Worm (Caenorhabditis elegans) whole organism, L4/young adult: ENCODE measurements around the gene nhr-261.

Source experiments
- W03F9.2 ChIP-seq: fragments of 150-350 bp; optimal IDR thresholded peaks from 2 replicates; lab custom pipeline; 2014; ENCODE audit warnings: missing biosample characterization, missing genetic modification characterization
- dao-5 ChIP-seq: sonication (generic microtip); optimal IDR thresholded peaks from 2 replicates; lab custom pipeline; 2016; ENCODE audit warnings: missing genotype, missing genetic modification characterization, moderate library complexity, missing compliant biosample characterization
- him-1 ChIP-seq: sonication (generic microtip); optimal IDR thresholded peaks from 2 replicates; lab custom pipeline; 2016; ENCODE audit warnings: missing genotype, missing genetic modification reagents, missing genetic modification characterization, missing compliant biosample characterization

DNA sequence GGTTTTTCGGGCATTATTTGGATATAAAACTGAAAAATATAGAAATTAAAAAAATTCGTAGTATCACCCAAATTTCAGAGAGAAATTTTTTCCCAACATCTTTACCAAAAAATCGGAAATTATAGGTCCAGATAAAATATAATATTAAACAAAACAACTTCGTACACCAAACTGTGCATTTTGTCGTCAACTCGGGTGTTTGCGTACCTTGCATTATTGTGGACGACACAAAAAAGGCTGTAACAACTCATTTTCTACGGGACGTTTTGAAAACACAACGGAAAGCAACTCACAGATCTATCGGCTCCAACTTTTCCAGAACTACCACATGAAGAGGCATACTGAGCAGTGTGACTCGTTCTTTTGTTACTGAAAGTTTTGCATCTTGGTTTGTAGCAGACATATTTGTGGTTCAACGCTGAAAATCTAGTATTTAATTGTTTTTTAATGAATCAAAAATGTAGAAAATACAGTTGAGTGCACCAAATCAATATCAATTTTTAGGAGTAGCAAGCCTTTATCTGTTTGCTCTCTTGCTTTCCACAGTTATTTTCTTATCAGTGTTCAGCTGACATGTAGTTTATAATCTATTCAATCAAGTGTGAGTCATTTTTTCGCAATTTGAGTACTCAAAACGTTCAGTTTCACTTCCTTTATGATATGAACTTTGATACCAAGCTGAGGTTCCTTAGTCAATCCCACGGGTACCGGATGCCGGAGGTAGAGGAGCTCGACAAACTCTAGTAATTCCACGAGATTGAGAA lies 48.9 kb downstream of the nhr-261 start:
- no peak for TF ChIP-seq him-1 (tag; lab: Kevin White, UChicago)
- no peak for TF ChIP-seq W03F9.2 (tag; lab: Kevin White, UChicago)
- TF ChIP-seq dao-5 (tag; lab: Kevin White, UChicago) = no peak
